Worm (Caenorhabditis elegans) whole organism, L1 larva: Measurements from ENCODE around the gene F26F12.2.

ENCODE experiments used
- F16B12.6 ChIP-seq: fragments of 150-350 bp; optimal IDR thresholded peaks from 2 replicates; lab custom pipeline; 2014; ENCODE audit warnings: missing biosample characterization, missing genetic modification characterization
- aha-1 ChIP-seq: fragments of 150-350 bp; optimal IDR thresholded peaks from 2 replicates; lab custom pipeline; 2014; ENCODE audit warnings: missing biosample characterization, missing genetic modification characterization
- alr-1 ChIP-seq: fragments of 200-800 bp; sonication (Bioruptor generic); optimal IDR thresholded peaks from 2 replicates; lab custom pipeline; 2018; ENCODE audit warnings: borderline replicate concordance, mild to moderate bottlenecking, missing genetic modification characterization, missing compliant biosample characterization
- aly-2 ChIP-seq: fragments of 150-350 bp; optimal IDR thresholded peaks from 2 replicates; lab custom pipeline; 2014; ENCODE audit warnings: missing biosample characterization, missing genetic modification characterization
- ama-1 ChIP-seq: fragments of 150-350 bp; optimal IDR thresholded peaks from 2 replicates; lab custom pipeline; 2014
- blmp-1 ChIP-seq: fragments of 150-350 bp; optimal IDR thresholded peaks from 2 replicates; lab custom pipeline; 2014; ENCODE audit warnings: missing biosample characterization, missing genetic modification characterization
- ceh-63 ChIP-seq: fragments of 200-800 bp; sonication (Bioruptor generic); optimal IDR thresholded peaks from 2 replicates; lab custom pipeline; 2018; ENCODE audit warnings: mild to moderate bottlenecking, missing genetic modification characterization, missing compliant biosample characterization
- ceh-8 ChIP-seq: fragments of 200-800 bp; sonication (Bioruptor generic); optimal IDR thresholded peaks from 2 replicates; lab custom pipeline; 2018; ENCODE audit warnings: mild to moderate bottlenecking, missing genetic modification characterization, moderate library complexity, missing compliant biosample characterization
- ceh-82 ChIP-seq, 3 experiments: fragments of 150-350 bp in 1 of 3; sonication (generic microtip) in 2 of 3; optimal IDR thresholded peaks; 2 replicates each; lab custom pipeline; 2014 to 2017; ENCODE audit warnings: missing biosample characterization in 3 of 3, missing genetic modification characterization in 3 of 3
- ces-1 ChIP-seq: fragments of 150-350 bp; optimal IDR thresholded peaks from 2 replicates; lab custom pipeline; 2014; ENCODE audit warnings: missing biosample characterization, missing genetic modification reagents, missing genetic modification characterization
- dsc-1 ChIP-seq: sonication (generic microtip); optimal IDR thresholded peaks from 2 replicates; lab custom pipeline; 2016; ENCODE audit warnings: mild to moderate bottlenecking, missing genetic modification characterization, missing compliant biosample characterization
- efl-1 ChIP-seq, 4 experiments: fragments of 150-350 bp; optimal IDR thresholded peaks in 3 of 4; peaks in 1 of 4; 1 replicate in 1 of 4; 2 replicates in 3 of 4; lab custom pipeline; 2014; ENCODE audit warnings: missing biosample characterization in 2 of 4, missing genetic modification characterization in 2 of 4, missing genetic modification reagents in 2 of 4
- egl-13 ChIP-seq: sonication (generic microtip); optimal IDR thresholded peaks from 2 replicates; lab custom pipeline; 2016; ENCODE audit warnings: missing genotype, missing genetic modification reagents, missing genetic modification characterization, missing compliant biosample characterization
- elt-2 ChIP-seq: sonication (generic microtip); optimal IDR thresholded peaks from 2 replicates; lab custom pipeline; 2016; ENCODE audit warnings: missing genetic modification characterization, mild to moderate bottlenecking, inconsistent platforms, missing compliant biosample characterization, missing genetic modification reagents
- elt-3 ChIP-seq, 6 experiments: fragments of 150-350 bp in 1 of 6; sonication (generic microtip); optimal IDR thresholded peaks; 2 replicates each; lab custom pipeline; 2017 to 2018; ENCODE audit warnings: missing biosample characterization in 6 of 6, missing genetic modification characterization in 6 of 6, inconsistent platforms in 1 of 6
- fos-1 ChIP-seq: fragments of 150-350 bp; optimal IDR thresholded peaks from 2 replicates; lab custom pipeline; 2014; ENCODE audit warnings: missing biosample characterization, missing genetic modification characterization
- hlh-4 ChIP-seq: sonication (generic microtip); optimal IDR thresholded peaks from 2 replicates; lab custom pipeline; 2016; ENCODE audit warnings: mild to moderate bottlenecking, missing genetic modification characterization, missing compliant biosample characterization
- lin-14 ChIP-seq: fragments of 200-800 bp; sonication (Bioruptor generic); optimal IDR thresholded peaks from 2 replicates; lab custom pipeline; 2018; ENCODE audit warnings: mild to moderate bottlenecking, missing genetic modification characterization, moderate library complexity, missing compliant biosample characterization
- lin-15B ChIP-seq: fragments of 150-350 bp; sonication (generic microtip); optimal IDR thresholded peaks from 3 replicates; lab custom pipeline; 2014; ENCODE audit warnings: missing biosample characterization, missing genetic modification characterization
- lin-35 ChIP-seq, 2 experiments: fragments of 150-350 bp; optimal IDR thresholded peaks; 2 replicates each; lab custom pipeline; 2014; ENCODE audit warnings: missing biosample characterization in 2 of 2, missing genetic modification characterization in 2 of 2, missing genetic modification reagents in 2 of 2
- lin-39 ChIP-seq: fragments of 150-350 bp; optimal IDR thresholded peaks from 2 replicates; lab custom pipeline; 2014; ENCODE audit warnings: missing biosample characterization, missing genetic modification reagents, missing genetic modification characterization
- lsy-2 ChIP-seq, 2 experiments: fragments of 150-350 bp; optimal IDR thresholded peaks; 2 replicates each; lab custom pipeline; 2014; ENCODE audit warnings: missing biosample characterization in 2 of 2, missing genetic modification characterization in 2 of 2
- mab-9 ChIP-seq: fragments of 200-800 bp; sonication (Bioruptor generic); IDR thresholded peaks from 2 replicates; pipeline ENCODE4 v1.3.6; 2022; ENCODE audit warnings: missing genetic modification reagents, missing genetic modification characterization, missing compliant biosample characterization
- mdl-1 ChIP-seq, 2 experiments: fragments of 150-350 bp; optimal IDR thresholded peaks; 2 replicates each; lab custom pipeline; 2014 to 2017; ENCODE audit warnings: missing biosample characterization in 2 of 2, missing genetic modification characterization in 2 of 2, inconsistent platforms in 1 of 2
- mef-2 ChIP-seq: fragments of 150-350 bp; optimal IDR thresholded peaks from 2 replicates; lab custom pipeline; 2014; ENCODE audit warnings: missing biosample characterization, missing genetic modification characterization
- nhr-11 ChIP-seq: fragments of 150-350 bp; optimal IDR thresholded peaks from 2 replicates; lab custom pipeline; 2014; ENCODE audit warnings: missing biosample characterization, missing genetic modification characterization
- nhr-12 ChIP-seq: sonication (generic microtip); optimal IDR thresholded peaks from 2 replicates; lab custom pipeline; 2017; ENCODE audit warnings: missing biosample characterization, missing genetic modification characterization
- nhr-19 ChIP-seq: fragments of 200-800 bp; sonication (Bioruptor generic); conservative IDR thresholded peaks from 2 replicates; pipeline ENCODE4 v1.3.6; 2022; ENCODE audit warnings: missing genetic modification characterization, missing compliant biosample characterization
- nhr-20 ChIP-seq: sonication (generic microtip); optimal IDR thresholded peaks from 2 replicates; lab custom pipeline; 2016; ENCODE audit warnings: mild to moderate bottlenecking, missing genetic modification characterization, missing compliant biosample characterization
- nhr-237 ChIP-seq: fragments of 150-350 bp; optimal IDR thresholded peaks from 2 replicates; lab custom pipeline; 2014; ENCODE audit warnings: missing biosample characterization, missing genetic modification characterization
- nhr-28 ChIP-seq: fragments of 150-350 bp; optimal IDR thresholded peaks from 2 replicates; lab custom pipeline; 2014; ENCODE audit warnings: missing biosample characterization, missing genetic modification characterization
- nhr-71 ChIP-seq: sonication (generic microtip); optimal IDR thresholded peaks from 2 replicates; lab custom pipeline; 2016; ENCODE audit warnings: mild to moderate bottlenecking, missing genetic modification characterization, moderate library complexity, missing compliant biosample characterization
- nhr-77 ChIP-seq: fragments of 150-350 bp; optimal IDR thresholded peaks from 2 replicates; lab custom pipeline; 2014; ENCODE audit warnings: missing biosample characterization, missing genetic modification characterization
- nhr-85 ChIP-seq: sonication (generic microtip); peaks from one replicate; lab custom pipeline; 2016; ENCODE audit warnings: missing genetic modification characterization, inconsistent platforms, missing compliant biosample characterization
- nhr-90 ChIP-seq: sonication (generic microtip); optimal IDR thresholded peaks from 2 replicates; lab custom pipeline; 2016; ENCODE audit warnings: mild to moderate bottlenecking, missing genetic modification characterization, missing compliant biosample characterization; ENCODE audit not compliant: poor library complexity
- pag-3 ChIP-seq: sonication (generic microtip); optimal IDR thresholded peaks from 2 replicates; lab custom pipeline; 2017; ENCODE audit warnings: missing genetic modification characterization, mild to moderate bottlenecking, missing compliant biosample characterization, antibody characterized with exemption, borderline replicate concordance; ENCODE audit not compliant: insufficient read depth
- rnt-1 ChIP-seq: sonication (generic microtip); optimal IDR thresholded peaks from 2 replicates; lab custom pipeline; 2016; ENCODE audit warnings: mild to moderate bottlenecking, missing genetic modification characterization, moderate library complexity, missing compliant biosample characterization
- skn-1 ChIP-seq: fragments of 150-350 bp; optimal IDR thresholded peaks from 2 replicates; lab custom pipeline; 2014; ENCODE audit warnings: missing biosample characterization, missing genetic modification characterization
- snu-23 ChIP-seq: sonication (generic microtip); optimal IDR thresholded peaks from 2 replicates; lab custom pipeline; 2016; ENCODE audit warnings: missing genetic modification characterization, missing compliant biosample characterization
- tbx-2 ChIP-seq: sonication (generic microtip); optimal IDR thresholded peaks from 2 replicates; lab custom pipeline; 2016; ENCODE audit warnings: missing genetic modification characterization, missing compliant biosample characterization
- unc-30 ChIP-seq: sonication (generic microtip); optimal IDR thresholded peaks from 2 replicates; lab custom pipeline; 2017; ENCODE audit warnings: missing biosample characterization, missing genetic modification characterization
- unc-62 ChIP-seq: fragments of 150-350 bp; optimal IDR thresholded peaks from 2 replicates; lab custom pipeline; 2014; ENCODE audit warnings: missing biosample characterization, missing genetic modification reagents, missing genetic modification characterization
- vab-15 ChIP-seq: sonication (generic microtip); optimal IDR thresholded peaks from 2 replicates; lab custom pipeline; 2017; ENCODE audit warnings: missing genotype, mild to moderate bottlenecking, missing genetic modification characterization, missing compliant biosample characterization
- xbp-1 ChIP-seq: sonication (generic microtip); optimal IDR thresholded peaks from 2 replicates; lab custom pipeline; 2016; ENCODE audit warnings: missing genetic modification characterization, missing compliant biosample characterization
- zip-4 ChIP-seq: fragments of 200-800 bp; sonication (Bioruptor generic); optimal IDR thresholded peaks from 2 replicates; lab custom pipeline; 2018; ENCODE audit warnings: mild to moderate bottlenecking, missing genetic modification characterization, moderate library complexity, missing compliant biosample characterization
- ztf-11 ChIP-seq, 2 experiments: sonication (generic microtip); optimal IDR thresholded peaks; 2 replicates each; lab custom pipeline; 2016 to 2017; ENCODE audit warnings: missing genetic modification characterization in 2 of 2, missing biosample characterization in 1 of 2, missing compliant biosample characterization in 1 of 2

The F26F12.2 gene

ce11 chrV:5825478-5825877, 12.9 kb downstream of the F26F12.2 start:
- TF ChIP-seq efl-1 (optimal IDR thresholded peaks at IDR 0.05; lab: Kevin White, UChicago) (peak; percentile 6 to 24), efl-1 (GFP tag; optimal IDR thresholded peaks at IDR 0.05 in 1 of 2; lab: Kevin White, UChicago) (no peak), mef-2 (tag; lab: Kevin White, UChicago) (no peak), nhr-237 (no peak), mab-9 (GFP tag; lab: Robert Waterston, UW) (no peak)

- TF ChIP-seq lin-35 (GFP tag; optimal IDR thresholded peaks at IDR 0.05; lab: Kevin White, UChicago) (peak in 1 of 2 experiments; percentile 11), ceh-63 (no peak), elt-3 (tag; optimal IDR thresholded peaks at IDR 0.05; lab: Kevin White, UChicago) (peak in 4 of 6 experiments; percentile 60 to 92 (median 87)), nhr-90 (peak; percentile 21), lin-14 (GFP tag; lab: Kevin White, UChicago) (peak; percentile 70), snu-23 (GFP tag; lab: Kevin White, UChicago) (peak; percentile 32), ceh-8 (no peak), nhr-20 (tag; lab: Kevin White, UChicago) (peak; percentile 81), aly-2 (tag; lab: Kevin White, UChicago) (no peak), nhr-19 (GFP tag; lab: Robert Waterston, UW) (0 out of 2 replicates have a peak, but pooled peaks have one; percentile 19), tbx-2 (tag; lab: Kevin White, UChicago) (peak; percentile 44), blmp-1 (tag; lab: Kevin White, UChicago) (peak; percentile 98), nhr-85 (tag; lab: Kevin White, UChicago) (peak; percentile 86), ceh-82 (tag; optimal IDR thresholded peaks at IDR 0.05; lab: Kevin White, UChicago) (no peak), nhr-28 (tag; lab: Kevin White, UChicago) (no peak), nhr-71 (tag; lab: Kevin White, UChicago) (peak; percentile 71), elt-2 (peak; percentile 10)
Measured at ce11 chrV:5822968-5823367, 15.4 kb downstream of the F26F12.2 start.

- TF ChIP-seq zip-4 (GFP tag; lab: Kevin White, UChicago) (no peak), egl-13 (no peak), rnt-1 (tag; lab: Kevin White, UChicago) (no peak), elt-3 (tag; optimal IDR thresholded peaks at IDR 0.05; lab: Kevin White, UChicago) (no peak), vab-15 (tag; lab: Kevin White, UChicago) (no peak), nhr-11 (tag; lab: Kevin White, UChicago) (no peak), xbp-1 (no peak), aha-1 (tag; lab: Kevin White, UChicago) (no peak), F16B12.6 (tag; lab: Kevin White, UChicago) (no peak), dsc-1 (tag; lab: Kevin White, UChicago) (no peak), lin-15B (tag; lab: Kevin White, UChicago) (no peak), unc-62 (no peak), nhr-12 (no peak), pag-3 (tag; lab: Kevin White, UChicago) (no peak), lin-14 (GFP tag; lab: Kevin White, UChicago) (peak; percentile 5), ztf-11 (tag; optimal IDR thresholded peaks at IDR 0.05; lab: Kevin White, UChicago) (no peak), fos-1 (no peak), unc-30 (tag; lab: Kevin White, UChicago) (no peak), ama-1 (lab: Kevin White, UChicago) (no peak), efl-1 (optimal IDR thresholded peaks at IDR 0.05; lab: Kevin White, UChicago) (no peak), efl-1 (GFP tag; optimal IDR thresholded peaks at IDR 0.05 in 1 of 2; lab: Kevin White, UChicago) (no peak), skn-1 (no peak), nhr-77 (no peak), mab-9 (GFP tag; lab: Robert Waterston, UW) (no peak), aly-2 (tag; lab: Kevin White, UChicago) (no peak), lin-39 (tag; lab: Kevin White, UChicago) (no peak), alr-1 (tag; lab: Kevin White, UChicago) (no peak), hlh-4 (tag; lab: Kevin White, UChicago) (no peak), nhr-85 (tag; lab: Kevin White, UChicago) (peak; percentile 72), mdl-1 (tag; optimal IDR thresholded peaks at IDR 0.05; lab: Kevin White, UChicago) (no peak), lsy-2 (tag; optimal IDR thresholded peaks at IDR 0.05; lab: Kevin White, UChicago) (no peak), nhr-237 (no peak), nhr-71 (tag; lab: Kevin White, UChicago) (peak; percentile 23), ces-1 (GFP tag; lab: Kevin White, UChicago) (no peak), ceh-82 (tag; optimal IDR thresholded peaks at IDR 0.05; lab: Kevin White, UChicago) (no peak)
Measured at ce11 chrV:5821451-5822143, 16.8 kb downstream of the F26F12.2 start.
